5 fruit fly cellular contexts compared by ENCODE assay signal in genomic region chr2L:7564856-7565255, dm6.
A peak's percentile ranks its signal among the peaks of the same experiment; 100 is the strongest.
TF ChIP-seq lines count a peak whose summit lies in the region.

No protein-coding gene starts in this region.

- peak; percentile 9 for TF ChIP-seq CTCF in whole organism, embryonic (GFP tag; optimal IDR thresholded peaks at IDR 0.05; lab: Kevin White, UChicago)

TF ChIP-seq in whole organism, adult, 20 proteins besides CTCF, POLR2A, EP300 and RAD21:
- no peak for TF ChIP-seq Crg-1 (GFP tag; optimal IDR thresholded peaks at IDR 0.05; lab: Kevin White, UChicago)
- peak; percentile 9 for TF ChIP-seq tj (GFP tag; optimal IDR thresholded peaks at IDR 0.05; lab: Kevin White, UChicago)

TF ChIP-seq in whole organism, embryonic, 481 proteins besides CTCF, POLR2A, EP300 and RAD21 (continues in another document):
- TF ChIP-seq lab (GFP tag; optimal IDR thresholded peaks at IDR 0.05; lab: Kevin White, UChicago) (peak; percentile 76), CG17328 (GFP tag; IDR thresholded peaks at IDR 0.05; lab: Robert Waterston, UW) (peak; percentile 71), ken (GFP tag; IDR thresholded peaks at IDR 0.05; lab: Robert Waterston, UW) (peak; percentile 67; the same call in 2 of the 3 replicates), maf-S (GFP tag; optimal IDR thresholded peaks at IDR 0.05; lab: Kevin White, UChicago) (peak; percentile 50), onecut (GFP tag; IDR thresholded peaks at IDR 0.05; lab: Robert Waterston, UW) (peak; percentile 76), mld (GFP tag; IDR thresholded peaks at IDR 0.05; lab: Robert Waterston, UW; ENCODE audit: partially characterized antibody) (no peak), Elba2 (GFP tag; optimal IDR thresholded peaks at IDR 0.05; lab: Kevin White, UChicago) (no peak), peb (GFP tag; IDR thresholded peaks at IDR 0.05; lab: Robert Waterston, UW) (peak; percentile 27; the same call in 1 of the 2 replicates), pfk (GFP tag; optimal IDR thresholded peaks at IDR 0.05; lab: Kevin White, UChicago) (no peak), gem (tag; optimal IDR thresholded peaks at IDR 0.05; lab: Kevin White, UChicago) (peak; percentile 78), CG10462 (GFP tag; optimal IDR thresholded peaks at IDR 0.05; lab: Kevin White, UChicago) (peak; percentile 60), CG33557 (GFP tag; optimal IDR thresholded peaks at IDR 0.05; lab: Kevin White, UChicago) (no peak), nerfin-2 (GFP tag; IDR thresholded peaks at IDR 0.05; lab: Robert Waterston, UW; ENCODE audit: partially characterized antibody) (no peak), trem (tag; optimal IDR thresholded peaks at IDR 0.05; lab: Kevin White, UChicago) (peak; percentile 51), sc (optimal IDR thresholded peaks at IDR 0.05; lab: Kevin White, UChicago) (no peak), sc (GFP tag; optimal IDR thresholded peaks at IDR 0.05; lab: Kevin White, UChicago) (no peak), shn (GFP tag; optimal IDR thresholded peaks at IDR 0.05; lab: Kevin White, UChicago) (peak; percentile 45), CG12104 (GFP tag; optimal IDR thresholded peaks at IDR 0.05; lab: Kevin White, UChicago) (peak; percentile 39), CG10959 (GFP tag; IDR thresholded peaks at IDR 0.05; lab: Robert Waterston, UW) (peak; percentile 81), tx (GFP tag; optimal IDR thresholded peaks at IDR 0.05; lab: Kevin White, UChicago) (peak; percentile 45), cas (GFP tag; IDR thresholded peaks at IDR 0.05; lab: Robert Waterston, UW) (no peak), Hr51 (GFP tag; optimal IDR thresholded peaks at IDR 0.05; lab: Kevin White, UChicago) (peak; percentile 62 to 65)

TF ChIP-seq in whole organism, prepupa, 60 proteins besides CTCF, POLR2A, EP300 and RAD21 (continues in another document):
- peak; percentile 2 for TF ChIP-seq CG6276 (GFP tag; optimal IDR thresholded peaks at IDR 0.05; lab: Kevin White, UChicago)
- TF ChIP-seq Hr38 (GFP tag; optimal IDR thresholded peaks at IDR 0.05; lab: Kevin White, UChicago): no peak
- TF ChIP-seq CG9139 (GFP tag; optimal IDR thresholded peaks at IDR 0.05; lab: Kevin White, UChicago): peak; percentile 1
- TF ChIP-seq CG7368 (GFP tag; optimal IDR thresholded peaks at IDR 0.05; lab: Kevin White, UChicago): no peak
- peak; percentile 30 for TF ChIP-seq CG10631 (GFP tag; optimal IDR thresholded peaks at IDR 0.05; lab: Kevin White, UChicago)
- no peak for TF ChIP-seq Gug (GFP tag; IDR thresholded peaks at IDR 0.05; lab: Robert Waterston, UW)
- peak; percentile 59 for TF ChIP-seq Hr39 (GFP tag; optimal IDR thresholded peaks at IDR 0.05; lab: Kevin White, UChicago)
- TF ChIP-seq CG6792 (GFP tag; optimal IDR thresholded peaks at IDR 0.05; lab: Kevin White, UChicago): peak; percentile 61
- TF ChIP-seq CG8632 (GFP tag; optimal IDR thresholded peaks at IDR 0.05; lab: Kevin White, UChicago): peak; percentile 19
- peak; percentile 35 for TF ChIP-seq Sox14 (GFP tag; optimal IDR thresholded peaks at IDR 0.05; lab: Kevin White, UChicago)
- peak; percentile 59 for TF ChIP-seq svp (GFP tag; lab: Kevin White, UChicago)
- peak; percentile 58 for TF ChIP-seq CG32006 (GFP tag; optimal IDR thresholded peaks at IDR 0.05; lab: Kevin White, UChicago)
- peak; percentile 14 for TF ChIP-seq Lpt (GFP tag; optimal IDR thresholded peaks at IDR 0.05; lab: Kevin White, UChicago)
- TF ChIP-seq pdm3 (GFP tag; optimal IDR thresholded peaks at IDR 0.05; lab: Kevin White, UChicago): peak; percentile 48
- TF ChIP-seq Met (GFP tag; optimal IDR thresholded peaks at IDR 0.05; lab: Kevin White, UChicago): peak; percentile 34
- TF ChIP-seq achi (GFP tag; optimal IDR thresholded peaks at IDR 0.05; lab: Kevin White, UChicago): peak; percentile 50
- peak; percentile 68 for TF ChIP-seq acj6 (GFP tag; optimal IDR thresholded peaks at IDR 0.05; lab: Kevin White, UChicago)
- TF ChIP-seq Eip75B (GFP tag; optimal IDR thresholded peaks at IDR 0.05; lab: Kevin White, UChicago): peak; percentile 54
- peak; percentile 5 to 10 for TF ChIP-seq salr (GFP tag; optimal IDR thresholded peaks at IDR 0.05; lab: Kevin White, UChicago)
- peak; percentile 13 for TF ChIP-seq lz (GFP tag; optimal IDR thresholded peaks at IDR 0.05; lab: Kevin White, UChicago)
- TF ChIP-seq dsx (GFP tag; optimal IDR thresholded peaks at IDR 0.05; lab: Kevin White, UChicago; ENCODE audit: poor library complexity, severe bottlenecking): peak; percentile 34
- peak; percentile 32 for TF ChIP-seq spab (GFP tag; optimal IDR thresholded peaks at IDR 0.05; lab: Kevin White, UChicago)
- peak; percentile 7 for TF ChIP-seq CG11902 (GFP tag; optimal IDR thresholded peaks at IDR 0.05; lab: Kevin White, UChicago)

TF ChIP-seq in whole organism, pupa, 21 proteins besides CTCF, POLR2A, EP300 and RAD21:
- peak; percentile 18 for TF ChIP-seq Pif1B (GFP tag; optimal IDR thresholded peaks at IDR 0.05; lab: Kevin White, UChicago)
- TF ChIP-seq CG14655 (GFP tag; optimal IDR thresholded peaks at IDR 0.05; lab: Kevin White, UChicago): peak; percentile 39
- TF ChIP-seq D1 (tag; optimal IDR thresholded peaks at IDR 0.05; lab: Kevin White, UChicago): no peak
- TF ChIP-seq CG32121 (GFP tag; IDR thresholded peaks at IDR 0.05; lab: Robert Waterston, UW): no peak
- TF ChIP-seq gl (tag; optimal IDR thresholded peaks at IDR 0.05; lab: Kevin White, UChicago): no peak
- TF ChIP-seq CG34367 (tag; optimal IDR thresholded peaks at IDR 0.05; lab: Kevin White, UChicago): peak; percentile 33
- TF ChIP-seq CG8159 (tag; optimal IDR thresholded peaks at IDR 0.05; lab: Kevin White, UChicago): peak; percentile 53
- peak; percentile 24 for TF ChIP-seq CG15710 (tag; optimal IDR thresholded peaks at IDR 0.05; lab: Kevin White, UChicago)
- peak; percentile 10 for TF ChIP-seq CG8301 (tag; optimal IDR thresholded peaks at IDR 0.05; lab: Kevin White, UChicago)
- peak; percentile 56 for TF ChIP-seq Pif1A (GFP tag; optimal IDR thresholded peaks at IDR 0.05; lab: Kevin White, UChicago)
- peak; percentile 36 for TF ChIP-seq CG17806 (tag; optimal IDR thresholded peaks at IDR 0.05; lab: Kevin White, UChicago)
- peak; percentile 53; the same call in 1 of the 3 replicates for TF ChIP-seq fd96Ca (GFP tag; IDR thresholded peaks at IDR 0.05; lab: Robert Waterston, UW)
- no peak for TF ChIP-seq Snoo (tag; optimal IDR thresholded peaks at IDR 0.05; lab: Kevin White, UChicago)
- peak; percentile 62 for TF ChIP-seq CG4496 (GFP tag; IDR thresholded peaks at IDR 0.05; lab: Robert Waterston, UW)
- no peak for TF ChIP-seq EcR (GFP tag; optimal IDR thresholded peaks at IDR 0.05; lab: Kevin White, UChicago)
- TF ChIP-seq CG9948 (tag; optimal IDR thresholded peaks at IDR 0.05; lab: Kevin White, UChicago): peak; percentile 52
- TF ChIP-seq CG13204 (GFP tag; optimal IDR thresholded peaks at IDR 0.05; lab: Kevin White, UChicago): no peak
- TF ChIP-seq Ets98B (GFP tag; IDR thresholded peaks at IDR 0.05; lab: Robert Waterston, UW): no peak
- no peak for TF ChIP-seq CG12605 (GFP tag; IDR thresholded peaks at IDR 0.05; lab: Robert Waterston, UW)
- no peak for TF ChIP-seq CG10348 (GFP tag; IDR thresholded peaks at IDR 0.05; lab: Robert Waterston, UW)
- no peak for TF ChIP-seq rn (GFP tag; IDR thresholded peaks at IDR 0.05; lab: Robert Waterston, UW)

TF ChIP-seq in whole organism, wandering third instar larva, 38 proteins besides CTCF, POLR2A, EP300 and RAD21 (continues in another document):
- TF ChIP-seq Mio (GFP tag; optimal IDR thresholded peaks at IDR 0.05; lab: Kevin White, UChicago): no peak
- no peak for TF ChIP-seq dl (GFP tag; optimal IDR thresholded peaks at IDR 0.05; lab: Kevin White, UChicago; ENCODE audit: insufficient read depth in 1 of 2, partially characterized antibody in 2 of 2)
- TF ChIP-seq CG9705 (GFP tag; optimal IDR thresholded peaks at IDR 0.05; lab: Kevin White, UChicago): no peak
- peak; percentile 19 for TF ChIP-seq OdsH (GFP tag; optimal IDR thresholded peaks at IDR 0.05; lab: Kevin White, UChicago)
- TF ChIP-seq CG32264 (GFP tag; optimal IDR thresholded peaks at IDR 0.05; lab: Kevin White, UChicago): no peak
- no peak for TF ChIP-seq Hnf4 (GFP tag; optimal IDR thresholded peaks at IDR 0.05; lab: Kevin White, UChicago)
- no peak for TF ChIP-seq Rel (GFP tag; optimal IDR thresholded peaks at IDR 0.05; lab: Kevin White, UChicago)
- no peak for TF ChIP-seq Rel (tag; optimal IDR thresholded peaks at IDR 0.05; lab: Kevin White, UChicago)
- no peak for TF ChIP-seq sage (GFP tag; optimal IDR thresholded peaks at IDR 0.05; lab: Kevin White, UChicago)
- no peak for TF ChIP-seq pan (optimal IDR thresholded peaks at IDR 0.05; lab: Kevin White, UChicago)
- TF ChIP-seq ey (GFP tag; optimal IDR thresholded peaks at IDR 0.05; lab: Kevin White, UChicago): peak; percentile 3
- TF ChIP-seq sv (GFP tag; optimal IDR thresholded peaks at IDR 0.05; lab: Kevin White, UChicago): peak; percentile 75
- no peak for TF ChIP-seq Jra (GFP tag; optimal IDR thresholded peaks at IDR 0.05; lab: Kevin White, UChicago)
- peak in 1 of 2 experiments; percentile 33 for TF ChIP-seq foxo (GFP tag; optimal IDR thresholded peaks at IDR 0.05; lab: Kevin White, UChicago)
- no peak for TF ChIP-seq Sp1 (GFP tag; optimal IDR thresholded peaks at IDR 0.05; lab: Kevin White, UChicago)
- TF ChIP-seq jim (GFP tag; optimal IDR thresholded peaks at IDR 0.05; lab: Kevin White, UChicago): no peak
- peak; percentile 14 for TF ChIP-seq fru (GFP tag; optimal IDR thresholded peaks at IDR 0.05; lab: Kevin White, UChicago)
- TF ChIP-seq brk (GFP tag; optimal IDR thresholded peaks at IDR 0.05; lab: Kevin White, UChicago): no peak
- TF ChIP-seq Hr78 (GFP tag; optimal IDR thresholded peaks at IDR 0.05; lab: Kevin White, UChicago): no peak
- TF ChIP-seq CrebA (GFP tag; optimal IDR thresholded peaks at IDR 0.05; lab: Kevin White, UChicago; ENCODE audit: borderline replicate concordance): no peak
- no peak for TF ChIP-seq usp (GFP tag; optimal IDR thresholded peaks at IDR 0.05; lab: Kevin White, UChicago)
- TF ChIP-seq h (GFP tag; optimal IDR thresholded peaks at IDR 0.05; lab: Kevin White, UChicago): peak; percentile 38
- TF ChIP-seq N (GFP tag; optimal IDR thresholded peaks at IDR 0.05; lab: Kevin White, UChicago): no peak
- peak; percentile 2 for TF ChIP-seq rgr (GFP tag; optimal IDR thresholded peaks at IDR 0.05; lab: Kevin White, UChicago)
- TF ChIP-seq HLH106 (tag; optimal IDR thresholded peaks at IDR 0.05; lab: Kevin White, UChicago): no peak
- no peak for TF ChIP-seq dsf (GFP tag; optimal IDR thresholded peaks at IDR 0.05; lab: Kevin White, UChicago; ENCODE audit: borderline replicate concordance)
- TF ChIP-seq woc (GFP tag; optimal IDR thresholded peaks at IDR 0.05; lab: Kevin White, UChicago): no peak
- peak; percentile 18 for TF ChIP-seq psq (GFP tag; optimal IDR thresholded peaks at IDR 0.05; lab: Kevin White, UChicago)
- no peak for TF ChIP-seq Myc (optimal IDR thresholded peaks at IDR 0.05; lab: Kevin White, UChicago)
- no peak for TF ChIP-seq GATAd (GFP tag; optimal IDR thresholded peaks at IDR 0.05; lab: Kevin White, UChicago)
- TF ChIP-seq dmrt93B (GFP tag; optimal IDR thresholded peaks at IDR 0.05; lab: Kevin White, UChicago): no peak
- no peak for TF ChIP-seq tai (GFP tag; optimal IDR thresholded peaks at IDR 0.05; lab: Kevin White, UChicago)
- TF ChIP-seq lola (GFP tag; optimal IDR thresholded peaks at IDR 0.05; lab: Kevin White, UChicago): no peak
